Worm (Caenorhabditis elegans) whole organism, L1 larva: ENCODE measurements around the gene srt-27.

ENCODE experiments used
- C16A3.4 ChIP-seq: fragments of 150-350 bp; optimal IDR thresholded peaks from 2 replicates; lab custom pipeline; 2014; ENCODE audit warnings: missing biosample characterization, missing genetic modification characterization
- C34B4.2 ChIP-seq: sonication (generic microtip); optimal IDR thresholded peaks from 2 replicates; lab custom pipeline; 2017; ENCODE audit warnings: mild to moderate bottlenecking, missing genetic modification characterization, missing compliant biosample characterization
- aha-1 ChIP-seq: fragments of 150-350 bp; optimal IDR thresholded peaks from 2 replicates; lab custom pipeline; 2014; ENCODE audit warnings: missing biosample characterization, missing genetic modification characterization
- alr-1 ChIP-seq: fragments of 200-800 bp; sonication (Bioruptor generic); optimal IDR thresholded peaks from 2 replicates; lab custom pipeline; 2018; ENCODE audit warnings: borderline replicate concordance, mild to moderate bottlenecking, missing genetic modification characterization, missing compliant biosample characterization
- blmp-1 ChIP-seq: fragments of 150-350 bp; optimal IDR thresholded peaks from 2 replicates; lab custom pipeline; 2014; ENCODE audit warnings: missing biosample characterization, missing genetic modification characterization
- ceh-63 ChIP-seq: fragments of 200-800 bp; sonication (Bioruptor generic); optimal IDR thresholded peaks from 2 replicates; lab custom pipeline; 2018; ENCODE audit warnings: mild to moderate bottlenecking, missing genetic modification characterization, missing compliant biosample characterization
- ceh-8 ChIP-seq: fragments of 200-800 bp; sonication (Bioruptor generic); optimal IDR thresholded peaks from 2 replicates; lab custom pipeline; 2018; ENCODE audit warnings: mild to moderate bottlenecking, missing genetic modification characterization, moderate library complexity, missing compliant biosample characterization
- ceh-82 ChIP-seq, 3 experiments: fragments of 150-350 bp in 1 of 3; sonication (generic microtip) in 2 of 3; optimal IDR thresholded peaks; 2 replicates each; lab custom pipeline; 2014 to 2017; ENCODE audit warnings: missing biosample characterization in 3 of 3, missing genetic modification characterization in 3 of 3
- ceh-90 ChIP-seq: sonication (generic microtip); optimal IDR thresholded peaks from 2 replicates; lab custom pipeline; 2016; ENCODE audit warnings: missing genetic modification characterization, missing compliant biosample characterization
- ces-1 ChIP-seq: fragments of 150-350 bp; optimal IDR thresholded peaks from 2 replicates; lab custom pipeline; 2014; ENCODE audit warnings: missing biosample characterization, missing genetic modification reagents, missing genetic modification characterization
- dpl-1 ChIP-seq, 3 experiments: fragments of 150-350 bp in 2 of 3; sonication (generic microtip) in 1 of 3; optimal IDR thresholded peaks; 2 replicates each; lab custom pipeline; 2014 to 2017; ENCODE audit warnings: missing biosample characterization in 3 of 3, missing genetic modification characterization in 3 of 3, missing genetic modification reagents in 3 of 3
- efl-1 ChIP-seq, 4 experiments: fragments of 150-350 bp; optimal IDR thresholded peaks in 3 of 4; peaks in 1 of 4; 1 replicate in 1 of 4; 2 replicates in 3 of 4; lab custom pipeline; 2014; ENCODE audit warnings: missing biosample characterization in 2 of 4, missing genetic modification characterization in 2 of 4, missing genetic modification reagents in 2 of 4
- efl-3 ChIP-seq: fragments of 200-800 bp; sonication (Bioruptor generic); optimal IDR thresholded peaks from 2 replicates; lab custom pipeline; 2018; ENCODE audit warnings: mild to moderate bottlenecking, missing genetic modification characterization, missing compliant biosample characterization
- egl-27 ChIP-seq, 2 experiments: fragments of 150-350 bp in 1 of 2; sonication (generic microtip); optimal IDR thresholded peaks; 3 replicates each; lab custom pipeline; 2017 to 2018; ENCODE audit warnings: missing biosample characterization in 2 of 2, missing genetic modification characterization in 2 of 2, missing genetic modification reagents in 2 of 2
- elt-2 ChIP-seq: sonication (generic microtip); optimal IDR thresholded peaks from 2 replicates; lab custom pipeline; 2016; ENCODE audit warnings: missing genetic modification characterization, mild to moderate bottlenecking, inconsistent platforms, missing compliant biosample characterization, missing genetic modification reagents
- elt-3 ChIP-seq, 6 experiments: fragments of 150-350 bp in 1 of 6; sonication (generic microtip); optimal IDR thresholded peaks; 2 replicates each; lab custom pipeline; 2017 to 2018; ENCODE audit warnings: missing biosample characterization in 6 of 6, missing genetic modification characterization in 6 of 6, inconsistent platforms in 1 of 6
- ets-5 ChIP-seq: fragments of 200-800 bp; sonication (Bioruptor generic); IDR thresholded peaks from 2 replicates; pipeline ENCODE4 v1.3.6; 2022; ENCODE audit warnings: missing genetic modification characterization, missing compliant biosample characterization
- fkh-4 ChIP-seq: sonication (generic microtip); optimal IDR thresholded peaks from 2 replicates; lab custom pipeline; 2016; ENCODE audit warnings: missing compliant biosample characterization, missing genetic modification characterization, borderline replicate concordance
- fkh-8 ChIP-seq: sonication (generic microtip); optimal IDR thresholded peaks from 2 replicates; lab custom pipeline; 2016; ENCODE audit warnings: mild to moderate bottlenecking, missing genetic modification characterization, missing compliant biosample characterization
- fos-1 ChIP-seq: fragments of 150-350 bp; optimal IDR thresholded peaks from 2 replicates; lab custom pipeline; 2014; ENCODE audit warnings: missing biosample characterization, missing genetic modification characterization
- grh-1 ChIP-seq: fragments of 200-800 bp; sonication (Bioruptor generic); IDR thresholded peaks from 2 replicates; pipeline ENCODE4 v1.3.6; 2022; ENCODE audit warnings: missing genetic modification reagents, missing genetic modification characterization, missing compliant biosample characterization
- hlh-17 ChIP-seq: fragments of 200-800 bp; sonication (Bioruptor generic); optimal IDR thresholded peaks from 2 replicates; lab custom pipeline; 2018; ENCODE audit warnings: missing genetic modification characterization, mild to moderate bottlenecking, missing compliant biosample characterization, moderate library complexity, borderline replicate concordance
- hlh-4 ChIP-seq: sonication (generic microtip); optimal IDR thresholded peaks from 2 replicates; lab custom pipeline; 2016; ENCODE audit warnings: mild to moderate bottlenecking, missing genetic modification characterization, missing compliant biosample characterization
- hpl-2 ChIP-seq: fragments of 150-350 bp; optimal IDR thresholded peaks from 2 replicates; lab custom pipeline; 2014; ENCODE audit warnings: missing biosample characterization, missing genetic modification reagents, missing genetic modification characterization
- lin-15B ChIP-seq: fragments of 150-350 bp; sonication (generic microtip); optimal IDR thresholded peaks from 3 replicates; lab custom pipeline; 2014; ENCODE audit warnings: missing biosample characterization, missing genetic modification characterization
- lin-35 ChIP-seq, 2 experiments: fragments of 150-350 bp; optimal IDR thresholded peaks; 2 replicates each; lab custom pipeline; 2014; ENCODE audit warnings: missing biosample characterization in 2 of 2, missing genetic modification characterization in 2 of 2, missing genetic modification reagents in 2 of 2
- lin-39 ChIP-seq: fragments of 150-350 bp; optimal IDR thresholded peaks from 2 replicates; lab custom pipeline; 2014; ENCODE audit warnings: missing biosample characterization, missing genetic modification reagents, missing genetic modification characterization
- lir-3 ChIP-seq: sonication (generic microtip); optimal IDR thresholded peaks from 2 replicates; lab custom pipeline; 2016; ENCODE audit warnings: mild to moderate bottlenecking, missing genetic modification characterization, moderate library complexity, missing compliant biosample characterization; ENCODE audit not compliant: poor library complexity
- lsy-2 ChIP-seq, 2 experiments: fragments of 150-350 bp; optimal IDR thresholded peaks; 2 replicates each; lab custom pipeline; 2014; ENCODE audit warnings: missing biosample characterization in 2 of 2, missing genetic modification characterization in 2 of 2
- mab-9 ChIP-seq: fragments of 200-800 bp; sonication (Bioruptor generic); IDR thresholded peaks from 2 replicates; pipeline ENCODE4 v1.3.6; 2022; ENCODE audit warnings: missing genetic modification reagents, missing genetic modification characterization, missing compliant biosample characterization
- mdl-1 ChIP-seq, 2 experiments: fragments of 150-350 bp; optimal IDR thresholded peaks; 2 replicates each; lab custom pipeline; 2014 to 2017; ENCODE audit warnings: missing biosample characterization in 2 of 2, missing genetic modification characterization in 2 of 2, inconsistent platforms in 1 of 2
- mef-2 ChIP-seq: fragments of 150-350 bp; optimal IDR thresholded peaks from 2 replicates; lab custom pipeline; 2014; ENCODE audit warnings: missing biosample characterization, missing genetic modification characterization
- mep-1 ChIP-seq: fragments of 150-350 bp; optimal IDR thresholded peaks from 2 replicates; lab custom pipeline; 2014; ENCODE audit warnings: missing biosample characterization, missing genetic modification characterization
- nhr-19 ChIP-seq: fragments of 200-800 bp; sonication (Bioruptor generic); conservative IDR thresholded peaks from 2 replicates; pipeline ENCODE4 v1.3.6; 2022; ENCODE audit warnings: missing genetic modification characterization, missing compliant biosample characterization
- nhr-20 ChIP-seq: sonication (generic microtip); optimal IDR thresholded peaks from 2 replicates; lab custom pipeline; 2016; ENCODE audit warnings: mild to moderate bottlenecking, missing genetic modification characterization, missing compliant biosample characterization
- nhr-28 ChIP-seq: fragments of 150-350 bp; optimal IDR thresholded peaks from 2 replicates; lab custom pipeline; 2014; ENCODE audit warnings: missing biosample characterization, missing genetic modification characterization
- nhr-47 ChIP-seq: sonication (generic microtip); optimal IDR thresholded peaks from 2 replicates; lab custom pipeline; 2016; ENCODE audit warnings: mild to moderate bottlenecking, missing genetic modification characterization, moderate library complexity, missing compliant biosample characterization
- nhr-71 ChIP-seq: sonication (generic microtip); optimal IDR thresholded peaks from 2 replicates; lab custom pipeline; 2016; ENCODE audit warnings: mild to moderate bottlenecking, missing genetic modification characterization, moderate library complexity, missing compliant biosample characterization
- nhr-77 ChIP-seq: fragments of 150-350 bp; optimal IDR thresholded peaks from 2 replicates; lab custom pipeline; 2014; ENCODE audit warnings: missing biosample characterization, missing genetic modification characterization
- pag-3 ChIP-seq: sonication (generic microtip); optimal IDR thresholded peaks from 2 replicates; lab custom pipeline; 2017; ENCODE audit warnings: missing genetic modification characterization, mild to moderate bottlenecking, missing compliant biosample characterization, antibody characterized with exemption, borderline replicate concordance; ENCODE audit not compliant: insufficient read depth
- pax-3 ChIP-seq: fragments of 200-800 bp; sonication (Bioruptor generic); optimal IDR thresholded peaks from 2 replicates; lab custom pipeline; 2018; ENCODE audit warnings: mild to moderate bottlenecking, missing genetic modification characterization, moderate library complexity, missing compliant biosample characterization
- skn-1 ChIP-seq: fragments of 150-350 bp; optimal IDR thresholded peaks from 2 replicates; lab custom pipeline; 2014; ENCODE audit warnings: missing biosample characterization, missing genetic modification characterization
- snpc-4 ChIP-seq: fragments of 150-350 bp; optimal IDR thresholded peaks from 2 replicates; lab custom pipeline; 2014; ENCODE audit warnings: missing biosample characterization, missing genetic modification characterization
- snu-23 ChIP-seq: sonication (generic microtip); optimal IDR thresholded peaks from 2 replicates; lab custom pipeline; 2016; ENCODE audit warnings: missing genetic modification characterization, missing compliant biosample characterization
- sptf-1 ChIP-seq: fragments of 150-350 bp; optimal IDR thresholded peaks from 2 replicates; lab custom pipeline; 2014; ENCODE audit warnings: missing biosample characterization, missing genetic modification characterization
- swsn-7 ChIP-seq: sonication (generic microtip); optimal IDR thresholded peaks from 2 replicates; lab custom pipeline; 2016; ENCODE audit warnings: missing genetic modification characterization, missing compliant biosample characterization
- tbx-2 ChIP-seq: sonication (generic microtip); optimal IDR thresholded peaks from 2 replicates; lab custom pipeline; 2016; ENCODE audit warnings: missing genetic modification characterization, missing compliant biosample characterization
- unc-98 ChIP-seq: fragments of 200-800 bp; sonication (Bioruptor generic); IDR thresholded peaks from 2 replicates; pipeline ENCODE4 v1.3.6; 2022; ENCODE audit warnings: missing genetic modification characterization, missing compliant biosample characterization
- xbp-1 ChIP-seq: sonication (generic microtip); optimal IDR thresholded peaks from 2 replicates; lab custom pipeline; 2016; ENCODE audit warnings: missing genetic modification characterization, missing compliant biosample characterization
- ztf-11 ChIP-seq, 2 experiments: sonication (generic microtip); optimal IDR thresholded peaks; 2 replicates each; lab custom pipeline; 2016 to 2017; ENCODE audit warnings: missing genetic modification characterization in 2 of 2, missing biosample characterization in 1 of 2, missing compliant biosample characterization in 1 of 2
- ztf-4 ChIP-seq: fragments of 150-350 bp; optimal IDR thresholded peaks from 2 replicates; lab custom pipeline; 2014; ENCODE audit warnings: missing biosample characterization, missing genetic modification characterization

srt-27 gene

DNA sequence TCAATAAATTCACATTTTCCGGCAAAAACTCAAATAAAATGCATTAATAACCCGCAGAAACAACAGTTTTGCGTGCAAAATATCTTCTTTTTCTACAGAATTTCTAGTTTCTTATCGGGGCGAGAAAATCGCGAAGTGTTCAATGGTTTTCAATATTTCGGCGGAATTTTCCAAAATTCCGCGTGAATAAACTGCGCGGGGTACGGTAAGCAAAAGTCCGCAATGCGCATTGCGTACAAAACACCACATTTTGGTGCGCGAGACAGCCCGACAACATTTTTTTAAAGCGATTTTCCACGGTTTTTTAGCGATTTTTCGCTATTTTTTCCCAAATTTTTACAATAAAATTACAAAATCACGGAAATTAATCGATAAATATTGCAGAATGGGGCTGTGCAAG is 26.3 kb downstream of the srt-27 start, which contains the start of gene Y45G12B.2 (continued):
- TF ChIP-seq ztf-11 (tag; optimal IDR thresholded peaks at IDR 0.05; lab: Kevin White, UChicago) (no peak), unc-98 (GFP tag; lab: Robert Waterston, UW) (no peak), xbp-1 (tag; lab: Kevin White, UChicago) (peak; percentile 80), nhr-19 (peak; percentile 58), lin-39 (tag; lab: Kevin White, UChicago) (no peak), ceh-90 (tag; lab: Kevin White, UChicago) (no peak), hpl-2 (GFP tag; lab: Kevin White, UChicago) (no peak), ets-5 (GFP tag; lab: Robert Waterston, UW) (no peak), skn-1 (peak; percentile 45), ces-1 (GFP tag; lab: Kevin White, UChicago) (no peak), pax-3 (tag; lab: Kevin White, UChicago) (no peak), elt-2 (tag; lab: Kevin White, UChicago) (no peak), nhr-47 (tag; lab: Kevin White, UChicago) (peak; percentile 72), dpl-1 (GFP tag; optimal IDR thresholded peaks at IDR 0.05; lab: Kevin White, UChicago) (peak; percentile 65 to 82 (median 76)), lin-35 (GFP tag; optimal IDR thresholded peaks at IDR 0.05; lab: Kevin White, UChicago) (peak; percentile 74 to 86), mep-1 (tag; lab: Kevin White, UChicago) (peak; percentile 84), ceh-82 (tag; optimal IDR thresholded peaks at IDR 0.05; lab: Kevin White, UChicago) (peak; percentile 60 to 88 (median 63)), fkh-8 (peak; percentile 47), nhr-71 (tag; lab: Kevin White, UChicago) (peak; percentile 74), lir-3 (tag; lab: Kevin White, UChicago) (no peak), mab-9 (GFP tag; lab: Robert Waterston, UW) (no peak), hlh-17 (GFP tag; lab: Kevin White, UChicago) (no peak), lin-15B (tag; lab: Kevin White, UChicago) (peak; percentile 44), egl-27 (tag; optimal IDR thresholded peaks at IDR 0.05; lab: Kevin White, UChicago) (no peak), nhr-28 (tag; lab: Kevin White, UChicago) (no peak), fos-1 (peak; percentile 40), C34B4.2 (tag; lab: Kevin White, UChicago) (no peak), tbx-2 (peak; percentile 66), blmp-1 (peak; percentile 54), elt-3 (tag; optimal IDR thresholded peaks at IDR 0.05; lab: Kevin White, UChicago) (peak in 1 of 6 experiments; percentile 34), C16A3.4 (tag; lab: Kevin White, UChicago) (peak; percentile 61), pag-3 (tag; lab: Kevin White, UChicago) (no peak), efl-3 (GFP tag; lab: Kevin White, UChicago) (no peak), grh-1 (GFP tag; lab: Robert Waterston, UW) (peak; percentile 30; the same call in 1 of the 2 replicates), swsn-7 (tag; lab: Kevin White, UChicago) (peak; percentile 61), fkh-4 (no peak), nhr-77 (tag; lab: Kevin White, UChicago) (peak; percentile 18), aha-1 (tag; lab: Kevin White, UChicago) (no peak), lsy-2 (tag; optimal IDR thresholded peaks at IDR 0.05; lab: Kevin White, UChicago) (peak; percentile 99), alr-1 (tag; lab: Kevin White, UChicago) (no peak), snpc-4 (tag; lab: Kevin White, UChicago) (peak; percentile 21), snu-23 (GFP tag; lab: Kevin White, UChicago) (peak; percentile 84), nhr-20 (peak; percentile 72), mdl-1 (tag; optimal IDR thresholded peaks at IDR 0.05; lab: Kevin White, UChicago) (peak in 1 of 2 experiments; percentile 71), ztf-4 (tag; lab: Kevin White, UChicago) (no peak), mef-2 (tag; lab: Kevin White, UChicago) (no peak), efl-1 (optimal IDR thresholded peaks at IDR 0.05; lab: Kevin White, UChicago) (peak; percentile 68 to 78), efl-1 (GFP tag; optimal IDR thresholded peaks at IDR 0.05 in 1 of 2; lab: Kevin White, UChicago) (peak; percentile 82 to 97), hlh-4 (tag; lab: Kevin White, UChicago) (no peak), ceh-63 (GFP tag; lab: Kevin White, UChicago) (no peak), sptf-1 (tag; lab: Kevin White, UChicago) (no peak), ceh-8 (GFP tag; lab: Kevin White, UChicago) (no peak)
